Worm (Caenorhabditis elegans) whole organism, young adult: ENCODE results near the gene R08D7.7.

ENCODE experiments used
- C06A6.2 ChIP-seq: fragments of 200-800 bp; sonication (Bioruptor generic); conservative IDR thresholded peaks from 2 replicates; pipeline ENCODE4 v1.3.6; 2022; ENCODE audit warnings: missing genetic modification characterization, missing compliant biosample characterization
- F23B12.7 ChIP-seq: sonication (generic microtip); optimal IDR thresholded peaks from 2 replicates; lab custom pipeline; 2017; ENCODE audit warnings: missing genetic modification characterization, mild to moderate bottlenecking, missing compliant biosample characterization, antibody characterized with exemption, moderate library complexity; ENCODE audit not compliant: insufficient read depth
- F52B5.7 ChIP-seq: sonication (generic microtip); optimal IDR thresholded peaks from 2 replicates; lab custom pipeline; 2016; ENCODE audit warnings: mild to moderate bottlenecking, missing genetic modification characterization, missing compliant biosample characterization
- F57A8.1 ChIP-seq: fragments of 200-800 bp; sonication (Bioruptor generic); optimal IDR thresholded peaks from 2 replicates; lab custom pipeline; 2018; ENCODE audit warnings: mild to moderate bottlenecking, missing genetic modification characterization, moderate library complexity, missing compliant biosample characterization
- K12H6.12 ChIP-seq: fragments of 200-800 bp; sonication (Bioruptor generic); optimal IDR thresholded peaks from 2 replicates; lab custom pipeline; 2018; ENCODE audit warnings: mild to moderate bottlenecking, missing genetic modification characterization, missing compliant biosample characterization
- madf-3 ChIP-seq: fragments of 200-800 bp; sonication (Bioruptor generic); IDR thresholded peaks from 2 replicates; pipeline ENCODE4 v1.3.6; 2022; ENCODE audit warnings: missing genetic modification reagents, missing genetic modification characterization, missing compliant biosample characterization
- nhr-90 ChIP-seq: sonication (generic microtip); optimal IDR thresholded peaks from 2 replicates; lab custom pipeline; 2016; ENCODE audit warnings: missing genotype, mild to moderate bottlenecking, missing genetic modification characterization, missing compliant biosample characterization

- no peak for TF ChIP-seq nhr-90 (tag; lab: Kevin White, UChicago)
- TF ChIP-seq F57A8.1 (GFP tag; lab: Kevin White, UChicago), result no peak
- TF ChIP-seq F52B5.7 (tag; lab: Kevin White, UChicago), result no peak
- no peak for TF ChIP-seq K12H6.12 (tag; lab: Kevin White, UChicago)
- no peak for TF ChIP-seq C06A6.2 (GFP tag; lab: Robert Waterston, UW)
- TF ChIP-seq madf-3 (GFP tag; lab: Robert Waterston, UW), result no peak
- TF ChIP-seq F23B12.7 (tag; lab: Kevin White, UChicago), result no peak
Measured at ce11 chrIII:9010047-9010446, 20.2 kb downstream of the R08D7.7 start, which contains the start of gene F59B2.8.
